Worm (Caenorhabditis elegans): ENCODE results near the gene hsd-3.

hsd-3 gene

DNA sequence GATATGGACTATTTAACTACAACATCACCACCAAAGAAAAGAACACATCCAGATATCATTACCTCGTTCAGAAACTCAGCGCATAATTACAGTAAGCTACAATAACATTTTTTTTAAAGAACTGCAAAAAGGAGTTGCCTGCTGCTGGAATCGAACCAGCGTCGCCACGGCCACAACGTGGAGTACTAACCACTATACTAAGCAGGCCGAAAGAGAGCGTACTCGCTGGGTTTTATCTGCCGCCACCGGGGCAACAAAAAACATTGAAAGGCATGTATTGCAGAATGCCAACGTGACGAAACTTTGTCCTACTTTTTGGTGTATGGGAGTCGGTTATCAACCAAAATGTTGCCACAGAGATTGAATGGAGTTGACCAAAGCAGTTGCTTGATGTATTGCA is 13.6 kb downstream of the hsd-3 start (continued):
- peak in 1 of 3 experiments; percentile 22 for TF ChIP-seq dpl-1 (GFP tag; optimal IDR thresholded peaks at IDR 0.05)
- no peak for TF ChIP-seq unc-86 (tag; optimal IDR thresholded peaks at IDR 0.05)
- TF ChIP-seq unc-98 (GFP tag; IDR thresholded peaks at IDR 0.05): no peak
- no peak for TF ChIP-seq aha-1 (tag; optimal IDR thresholded peaks at IDR 0.05)
- TF ChIP-seq aly-2 (tag; optimal IDR thresholded peaks at IDR 0.05): no peak
- TF ChIP-seq ztf-11 (tag; optimal IDR thresholded peaks at IDR 0.05): no peak
- TF ChIP-seq hlh-4 (tag; optimal IDR thresholded peaks at IDR 0.05): no peak
- peak; percentile 68 for TF ChIP-seq nhr-20 (tag; optimal IDR thresholded peaks at IDR 0.05)
- no peak for TF ChIP-seq unc-62 (GFP tag; optimal IDR thresholded peaks at IDR 0.05)
- TF ChIP-seq ets-5 (GFP tag; IDR thresholded peaks at IDR 0.05): no peak
- peak; percentile 37 for TF ChIP-seq jun-1 (tag; optimal IDR thresholded peaks at IDR 0.05)
- TF ChIP-seq vab-15 (tag; optimal IDR thresholded peaks at IDR 0.05): no peak
- TF ChIP-seq ceh-88 (GFP tag; IDR thresholded peaks at IDR 0.05): no peak
- TF ChIP-seq tlp-1 (tag; optimal IDR thresholded peaks at IDR 0.05): no peak
- TF ChIP-seq unc-130 (tag; optimal IDR thresholded peaks at IDR 0.05): peak; percentile 38
- TF ChIP-seq mab-9 (GFP tag; IDR thresholded peaks at IDR 0.05): no peak
- no peak for TF ChIP-seq isw-1 (GFP tag; IDR thresholded peaks at IDR 0.05)
- TF ChIP-seq efl-3 (GFP tag; optimal IDR thresholded peaks at IDR 0.05): no peak
- TF ChIP-seq ama-1 (optimal IDR thresholded peaks at IDR 0.05): no peak
- no peak for TF ChIP-seq grh-1 (GFP tag; IDR thresholded peaks at IDR 0.05)
- peak; percentile 69 for TF ChIP-seq nhr-85 (tag)
- TF ChIP-seq elt-3 (tag; optimal IDR thresholded peaks at IDR 0.05): no peak
- peak; percentile 39 to 53 (median 44) for TF ChIP-seq ceh-82 (tag; optimal IDR thresholded peaks at IDR 0.05)
- TF ChIP-seq egl-13 (tag; optimal IDR thresholded peaks at IDR 0.05): no peak
- TF ChIP-seq swsn-7 (tag; optimal IDR thresholded peaks at IDR 0.05): peak; percentile 58
- TF ChIP-seq snpc-4 (tag; optimal IDR thresholded peaks at IDR 0.05): no peak
- no peak for TF ChIP-seq lin-15B (tag; optimal IDR thresholded peaks at IDR 0.05)
- no peak for TF ChIP-seq nhr-237 (tag; optimal IDR thresholded peaks at IDR 0.05)
- TF ChIP-seq efl-1 (optimal IDR thresholded peaks at IDR 0.05): peak; percentile 7 to 23
- TF ChIP-seq efl-1 (GFP tag; optimal IDR thresholded peaks at IDR 0.05 in 1 of 2): peak in 1 of 2 experiments; percentile 89
- peak; percentile 63 for TF ChIP-seq dsc-1 (tag; optimal IDR thresholded peaks at IDR 0.05)
- TF ChIP-seq hlh-17 (GFP tag; optimal IDR thresholded peaks at IDR 0.05; ENCODE audit: borderline replicate concordance): no peak
- no peak for TF ChIP-seq zag-1 (tag; optimal IDR thresholded peaks at IDR 0.05)
- no peak for TF ChIP-seq fkh-4 (tag; optimal IDR thresholded peaks at IDR 0.05; ENCODE audit: borderline replicate concordance)
- no peak for TF ChIP-seq skn-1 (tag; optimal IDR thresholded peaks at IDR 0.05)
- TF ChIP-seq egl-27 (tag; optimal IDR thresholded peaks at IDR 0.05): no peak
- no peak for TF ChIP-seq fkh-10 (GFP tag; optimal IDR thresholded peaks at IDR 0.05)
- peak; percentile 6 for TF ChIP-seq lir-3 (tag; optimal IDR thresholded peaks at IDR 0.05; ENCODE audit: poor library complexity)
- no peak for TF ChIP-seq nhr-84 (tag; optimal IDR thresholded peaks at IDR 0.05)
- TF ChIP-seq irx-1 (tag; optimal IDR thresholded peaks at IDR 0.05): no peak
- no peak for TF ChIP-seq pax-3 (tag; optimal IDR thresholded peaks at IDR 0.05)
- TF ChIP-seq lin-13 (GFP tag; optimal IDR thresholded peaks at IDR 0.05): peak; percentile 27
- TF ChIP-seq elt-2 (tag; optimal IDR thresholded peaks at IDR 0.05): peak; percentile 20
- no peak for TF ChIP-seq Y116A8C.19 (tag; optimal IDR thresholded peaks at IDR 0.05; ENCODE audit: borderline replicate concordance)
- no peak for TF ChIP-seq hpl-2 (GFP tag; optimal IDR thresholded peaks at IDR 0.05)
- TF ChIP-seq sox-4 (tag; optimal IDR thresholded peaks at IDR 0.05): no peak
- TF ChIP-seq sup-37 (GFP tag; optimal IDR thresholded peaks at IDR 0.05): no peak
- TF ChIP-seq mef-2 (tag; optimal IDR thresholded peaks at IDR 0.05): no peak
- peak; percentile 63 for TF ChIP-seq nhr-19 (GFP tag; conservative IDR thresholded peaks at IDR 0.05)
- TF ChIP-seq nhr-71 (tag; optimal IDR thresholded peaks at IDR 0.05): peak; percentile 68
- TF ChIP-seq lin-35 (GFP tag; optimal IDR thresholded peaks at IDR 0.05): peak; percentile 20 to 72
- TF ChIP-seq F16B12.6 (tag; optimal IDR thresholded peaks at IDR 0.05): no peak
- no peak for TF ChIP-seq nhr-11 (tag; optimal IDR thresholded peaks at IDR 0.05)
- TF ChIP-seq nhr-47 (tag; optimal IDR thresholded peaks at IDR 0.05): peak; percentile 67

Data from whole organism, L1 larva.